Worm (Caenorhabditis elegans) whole organism, L1 larva: ENCODE measurements around the gene irld-3.

Source experiments
- C04F5.9 ChIP-seq: sonication (generic microtip); optimal IDR thresholded peaks from 2 replicates; lab custom pipeline; 2016; ENCODE audit warnings: missing genetic modification characterization, missing compliant biosample characterization
- C34B4.2 ChIP-seq: sonication (generic microtip); optimal IDR thresholded peaks from 2 replicates; lab custom pipeline; 2017; ENCODE audit warnings: mild to moderate bottlenecking, missing genetic modification characterization, missing compliant biosample characterization
- alr-1 ChIP-seq: fragments of 200-800 bp; sonication (Bioruptor generic); optimal IDR thresholded peaks from 2 replicates; lab custom pipeline; 2018; ENCODE audit warnings: borderline replicate concordance, mild to moderate bottlenecking, missing genetic modification characterization, missing compliant biosample characterization
- aly-2 ChIP-seq: fragments of 150-350 bp; optimal IDR thresholded peaks from 2 replicates; lab custom pipeline; 2014; ENCODE audit warnings: missing biosample characterization, missing genetic modification characterization
- ama-1 ChIP-seq: fragments of 150-350 bp; optimal IDR thresholded peaks from 2 replicates; lab custom pipeline; 2014
- ceh-63 ChIP-seq: fragments of 200-800 bp; sonication (Bioruptor generic); optimal IDR thresholded peaks from 2 replicates; lab custom pipeline; 2018; ENCODE audit warnings: mild to moderate bottlenecking, missing genetic modification characterization, missing compliant biosample characterization
- ces-1 ChIP-seq: fragments of 150-350 bp; optimal IDR thresholded peaks from 2 replicates; lab custom pipeline; 2014; ENCODE audit warnings: missing biosample characterization, missing genetic modification reagents, missing genetic modification characterization
- efl-1 ChIP-seq, 4 experiments: fragments of 150-350 bp; optimal IDR thresholded peaks in 3 of 4; peaks in 1 of 4; 1 replicate in 1 of 4; 2 replicates in 3 of 4; lab custom pipeline; 2014; ENCODE audit warnings: missing biosample characterization in 2 of 4, missing genetic modification characterization in 2 of 4, missing genetic modification reagents in 2 of 4
- efl-3 ChIP-seq: fragments of 200-800 bp; sonication (Bioruptor generic); optimal IDR thresholded peaks from 2 replicates; lab custom pipeline; 2018; ENCODE audit warnings: mild to moderate bottlenecking, missing genetic modification characterization, missing compliant biosample characterization
- egl-13 ChIP-seq: sonication (generic microtip); optimal IDR thresholded peaks from 2 replicates; lab custom pipeline; 2016; ENCODE audit warnings: missing genotype, missing genetic modification reagents, missing genetic modification characterization, missing compliant biosample characterization
- egl-27 ChIP-seq, 2 experiments: fragments of 150-350 bp in 1 of 2; sonication (generic microtip); optimal IDR thresholded peaks; 3 replicates each; lab custom pipeline; 2017 to 2018; ENCODE audit warnings: missing biosample characterization in 2 of 2, missing genetic modification characterization in 2 of 2, missing genetic modification reagents in 2 of 2
- elt-3 ChIP-seq, 6 experiments: fragments of 150-350 bp in 1 of 6; sonication (generic microtip); optimal IDR thresholded peaks; 2 replicates each; lab custom pipeline; 2017 to 2018; ENCODE audit warnings: missing biosample characterization in 6 of 6, missing genetic modification characterization in 6 of 6, inconsistent platforms in 1 of 6
- ets-5 ChIP-seq: fragments of 200-800 bp; sonication (Bioruptor generic); IDR thresholded peaks from 2 replicates; pipeline ENCODE4 v1.3.6; 2022; ENCODE audit warnings: missing genetic modification characterization, missing compliant biosample characterization
- fkh-10 ChIP-seq: sonication (generic microtip); optimal IDR thresholded peaks from 2 replicates; lab custom pipeline; 2017; ENCODE audit warnings: missing biosample characterization, missing genetic modification reagents, missing genetic modification characterization
- fkh-8 ChIP-seq: sonication (generic microtip); optimal IDR thresholded peaks from 2 replicates; lab custom pipeline; 2016; ENCODE audit warnings: mild to moderate bottlenecking, missing genetic modification characterization, missing compliant biosample characterization
- hlh-17 ChIP-seq: fragments of 200-800 bp; sonication (Bioruptor generic); optimal IDR thresholded peaks from 2 replicates; lab custom pipeline; 2018; ENCODE audit warnings: missing genetic modification characterization, mild to moderate bottlenecking, missing compliant biosample characterization, moderate library complexity, borderline replicate concordance
- hpl-2 ChIP-seq: fragments of 150-350 bp; optimal IDR thresholded peaks from 2 replicates; lab custom pipeline; 2014; ENCODE audit warnings: missing biosample characterization, missing genetic modification reagents, missing genetic modification characterization
- irx-1 ChIP-seq: sonication (generic microtip); optimal IDR thresholded peaks from 2 replicates; lab custom pipeline; 2016; ENCODE audit warnings: missing genetic modification characterization, missing compliant biosample characterization
- jun-1 ChIP-seq: fragments of 150-350 bp; optimal IDR thresholded peaks from 2 replicates; lab custom pipeline; 2014; ENCODE audit warnings: missing biosample characterization, missing genetic modification reagents, missing genetic modification characterization
- lin-15B ChIP-seq: fragments of 150-350 bp; sonication (generic microtip); optimal IDR thresholded peaks from 3 replicates; lab custom pipeline; 2014; ENCODE audit warnings: missing biosample characterization, missing genetic modification characterization
- lin-35 ChIP-seq, 2 experiments: fragments of 150-350 bp; optimal IDR thresholded peaks; 2 replicates each; lab custom pipeline; 2014; ENCODE audit warnings: missing biosample characterization in 2 of 2, missing genetic modification characterization in 2 of 2, missing genetic modification reagents in 2 of 2
- lir-3 ChIP-seq: sonication (generic microtip); optimal IDR thresholded peaks from 2 replicates; lab custom pipeline; 2016; ENCODE audit warnings: mild to moderate bottlenecking, missing genetic modification characterization, moderate library complexity, missing compliant biosample characterization; ENCODE audit not compliant: poor library complexity
- mef-2 ChIP-seq: fragments of 150-350 bp; optimal IDR thresholded peaks from 2 replicates; lab custom pipeline; 2014; ENCODE audit warnings: missing biosample characterization, missing genetic modification characterization
- nhr-11 ChIP-seq: fragments of 150-350 bp; optimal IDR thresholded peaks from 2 replicates; lab custom pipeline; 2014; ENCODE audit warnings: missing biosample characterization, missing genetic modification characterization
- nhr-19 ChIP-seq: fragments of 200-800 bp; sonication (Bioruptor generic); conservative IDR thresholded peaks from 2 replicates; pipeline ENCODE4 v1.3.6; 2022; ENCODE audit warnings: missing genetic modification characterization, missing compliant biosample characterization
- nhr-237 ChIP-seq: fragments of 150-350 bp; optimal IDR thresholded peaks from 2 replicates; lab custom pipeline; 2014; ENCODE audit warnings: missing biosample characterization, missing genetic modification characterization
- nhr-71 ChIP-seq: sonication (generic microtip); optimal IDR thresholded peaks from 2 replicates; lab custom pipeline; 2016; ENCODE audit warnings: mild to moderate bottlenecking, missing genetic modification characterization, moderate library complexity, missing compliant biosample characterization
- nhr-76 ChIP-seq: sonication (generic microtip); optimal IDR thresholded peaks from 2 replicates; lab custom pipeline; 2017; ENCODE audit warnings: missing biosample characterization, missing genetic modification characterization
- nhr-85 ChIP-seq: sonication (generic microtip); peaks from one replicate; lab custom pipeline; 2016; ENCODE audit warnings: missing genetic modification characterization, inconsistent platforms, missing compliant biosample characterization
- pag-3 ChIP-seq: sonication (generic microtip); optimal IDR thresholded peaks from 2 replicates; lab custom pipeline; 2017; ENCODE audit warnings: missing genetic modification characterization, mild to moderate bottlenecking, missing compliant biosample characterization, antibody characterized with exemption, borderline replicate concordance; ENCODE audit not compliant: insufficient read depth
- pax-3 ChIP-seq: fragments of 200-800 bp; sonication (Bioruptor generic); optimal IDR thresholded peaks from 2 replicates; lab custom pipeline; 2018; ENCODE audit warnings: mild to moderate bottlenecking, missing genetic modification characterization, moderate library complexity, missing compliant biosample characterization
- snpc-4 ChIP-seq: fragments of 150-350 bp; optimal IDR thresholded peaks from 2 replicates; lab custom pipeline; 2014; ENCODE audit warnings: missing biosample characterization, missing genetic modification characterization
- swsn-7 ChIP-seq: sonication (generic microtip); optimal IDR thresholded peaks from 2 replicates; lab custom pipeline; 2016; ENCODE audit warnings: missing genetic modification characterization, missing compliant biosample characterization
- tbx-2 ChIP-seq: sonication (generic microtip); optimal IDR thresholded peaks from 2 replicates; lab custom pipeline; 2016; ENCODE audit warnings: missing genetic modification characterization, missing compliant biosample characterization
- tlp-1 ChIP-seq: fragments of 150-350 bp; optimal IDR thresholded peaks from 2 replicates; lab custom pipeline; 2014; ENCODE audit warnings: missing biosample characterization, missing genetic modification characterization
- unc-130 ChIP-seq: fragments of 150-350 bp; optimal IDR thresholded peaks from 2 replicates; lab custom pipeline; 2017; ENCODE audit warnings: missing biosample characterization, missing genetic modification characterization, inconsistent platforms
- unc-30 ChIP-seq: sonication (generic microtip); optimal IDR thresholded peaks from 2 replicates; lab custom pipeline; 2017; ENCODE audit warnings: missing biosample characterization, missing genetic modification characterization
- unc-62 ChIP-seq: fragments of 150-350 bp; optimal IDR thresholded peaks from 2 replicates; lab custom pipeline; 2014; ENCODE audit warnings: missing biosample characterization, missing genetic modification reagents, missing genetic modification characterization
- xbp-1 ChIP-seq: sonication (generic microtip); optimal IDR thresholded peaks from 2 replicates; lab custom pipeline; 2016; ENCODE audit warnings: missing genetic modification characterization, missing compliant biosample characterization
- zag-1 ChIP-seq: fragments of 150-350 bp; optimal IDR thresholded peaks from 2 replicates; lab custom pipeline; 2014; ENCODE audit warnings: missing biosample characterization, missing genetic modification characterization
- zip-4 ChIP-seq: fragments of 200-800 bp; sonication (Bioruptor generic); optimal IDR thresholded peaks from 2 replicates; lab custom pipeline; 2018; ENCODE audit warnings: mild to moderate bottlenecking, missing genetic modification characterization, moderate library complexity, missing compliant biosample characterization

The irld-3 gene

DNA sequence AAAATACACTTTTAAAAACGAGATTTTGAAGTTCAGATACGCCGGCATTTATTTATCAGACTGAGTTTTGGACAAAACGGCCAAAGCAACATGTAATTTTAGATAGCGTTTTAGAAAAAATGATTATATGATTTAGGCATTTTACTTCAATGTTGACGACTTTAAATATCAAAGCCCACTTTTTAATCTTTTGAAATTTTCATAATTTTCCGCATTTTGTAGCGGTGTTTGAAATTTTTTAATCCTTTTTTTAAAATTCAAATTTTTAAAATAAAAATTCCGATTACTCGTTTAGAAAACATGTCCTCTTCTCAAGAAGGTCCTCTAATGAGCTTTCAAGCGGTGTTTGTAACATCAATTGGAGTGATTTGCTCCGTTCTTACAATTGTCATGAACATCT is 31.4 kb upstream of the irld-3 start, which contains the start of gene srbc-6:
srbc-6 (plus strand) TSS at position 301 of the 400 bp plus-strand sequence.
- TF ChIP-seq swsn-7: no peak
- TF ChIP-seq ces-1 (GFP tag; lab: Kevin White, UChicago): no peak
- no peak for TF ChIP-seq aly-2 (tag; lab: Kevin White, UChicago)
- TF ChIP-seq xbp-1 (tag; lab: Kevin White, UChicago): no peak
- no peak for TF ChIP-seq nhr-71 (tag; lab: Kevin White, UChicago)
- TF ChIP-seq tbx-2: no peak
- no peak for TF ChIP-seq unc-62 (GFP tag; lab: Kevin White, UChicago)
- no peak for TF ChIP-seq fkh-10
- no peak for TF ChIP-seq elt-3 (tag; optimal IDR thresholded peaks at IDR 0.05; lab: Kevin White, UChicago)
- TF ChIP-seq snpc-4 (tag; lab: Kevin White, UChicago): no peak
- no peak for TF ChIP-seq nhr-19 (GFP tag; lab: Robert Waterston, UW)
- no peak for TF ChIP-seq nhr-76 (tag; lab: Kevin White, UChicago)
- TF ChIP-seq unc-130: no peak
- no peak for TF ChIP-seq C04F5.9
- no peak for TF ChIP-seq efl-3
- no peak for TF ChIP-seq nhr-85 (tag; lab: Kevin White, UChicago)
- no peak for TF ChIP-seq lin-35 (GFP tag; optimal IDR thresholded peaks at IDR 0.05; lab: Kevin White, UChicago)

DNA sequence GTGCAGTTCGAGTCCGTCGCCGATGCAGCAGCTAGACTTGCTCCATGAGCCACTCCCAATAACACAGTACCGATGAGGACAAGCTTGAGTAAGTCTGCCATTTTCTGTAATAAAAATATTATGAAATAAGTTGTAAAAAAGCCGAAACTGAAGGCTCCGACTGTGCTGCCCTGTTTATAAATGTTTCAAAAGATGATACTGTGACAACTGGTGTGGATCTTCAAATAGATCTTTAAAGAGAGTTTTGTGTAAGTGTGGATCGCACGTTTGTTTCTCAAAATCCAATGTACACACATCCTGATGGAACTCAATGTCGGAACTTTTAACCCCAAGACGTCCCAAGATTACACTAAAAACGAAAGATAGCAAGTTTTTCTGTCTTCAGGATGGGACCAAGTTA is 30.3 kb upstream of the irld-3 start, which contains the start of gene C36C5.15:
C36C5.15 (minus strand) TSS at position 101 of the 400 bp plus-strand sequence.
- TF ChIP-seq mef-2 (tag; lab: Kevin White, UChicago) (no peak), snpc-4 (tag; lab: Kevin White, UChicago) (no peak), nhr-19 (GFP tag; lab: Robert Waterston, UW) (no peak), lin-15B (tag; lab: Kevin White, UChicago) (no peak), pax-3 (tag; lab: Kevin White, UChicago) (no peak), zag-1 (tag; lab: Kevin White, UChicago) (no peak), unc-30 (tag; lab: Kevin White, UChicago) (no peak), hlh-17 (GFP tag; lab: Kevin White, UChicago) (no peak), fkh-8 (tag; lab: Kevin White, UChicago) (no peak)

DNA sequence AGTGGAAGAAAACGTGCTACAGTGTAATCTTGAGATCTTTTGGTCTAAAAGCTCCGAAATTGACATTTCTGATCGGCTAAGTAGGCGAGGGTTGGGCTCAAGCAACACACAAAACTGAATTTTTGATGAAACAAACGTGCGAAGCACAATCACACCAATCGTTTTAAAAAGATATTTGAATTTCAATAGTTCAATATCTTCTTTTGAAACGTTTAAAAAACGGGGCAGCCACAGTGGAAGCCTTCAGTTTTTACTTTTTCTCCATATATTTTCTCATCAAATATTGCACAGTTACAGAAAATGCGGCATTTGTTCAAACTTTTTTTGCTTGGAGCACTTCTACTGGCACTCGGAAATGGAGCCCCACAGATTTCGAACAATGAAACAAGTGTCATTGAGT is 27.9 kb upstream of the irld-3 start, which contains the start of gene C36C5.4:
C36C5.4 (plus strand) TSS at position 301 of the 400 bp plus-strand sequence.
- TF ChIP-seq ceh-63 (GFP tag; lab: Kevin White, UChicago): no peak
- no peak for TF ChIP-seq irx-1
- TF ChIP-seq ama-1: no peak
- no peak for TF ChIP-seq unc-130
- no peak for TF ChIP-seq tbx-2
- TF ChIP-seq nhr-11 (tag; lab: Kevin White, UChicago): no peak
- no peak for TF ChIP-seq ets-5 (GFP tag; lab: Robert Waterston, UW)
- TF ChIP-seq lin-15B (tag; lab: Kevin White, UChicago): no peak
- TF ChIP-seq jun-1: no peak
- no peak for TF ChIP-seq lir-3 (tag; lab: Kevin White, UChicago)
- no peak for TF ChIP-seq efl-1 (optimal IDR thresholded peaks at IDR 0.05; lab: Kevin White, UChicago)
- TF ChIP-seq efl-1 (GFP tag; optimal IDR thresholded peaks at IDR 0.05 in 1 of 2; lab: Kevin White, UChicago): no peak
- TF ChIP-seq egl-27 (tag; optimal IDR thresholded peaks at IDR 0.05; lab: Kevin White, UChicago): no peak

DNA sequence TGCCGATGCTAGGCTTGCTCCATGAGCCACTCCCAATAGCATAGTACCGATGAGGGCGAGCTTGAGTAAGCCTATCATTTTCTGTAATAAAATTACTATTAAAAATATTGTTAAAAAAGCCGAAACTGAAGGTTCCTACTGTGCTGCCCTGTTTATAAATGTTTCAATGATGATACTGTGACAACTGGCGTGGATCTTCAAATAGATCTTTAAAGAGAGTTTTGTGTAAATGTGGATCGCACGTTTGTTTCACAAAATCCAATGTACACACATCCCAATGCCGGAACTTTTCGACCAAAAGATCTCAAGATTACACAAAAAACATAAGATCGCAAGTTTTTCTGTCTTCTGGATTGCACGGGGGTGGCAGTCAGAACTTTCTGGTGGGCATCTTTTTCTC is 27.1 kb upstream of the irld-3 start, which contains the start of gene C36C5.14:
C36C5.14 (minus strand) TSS at position 101 of the 400 bp plus-strand sequence.
- TF ChIP-seq pag-3 (no peak), C34B4.2 (tag; lab: Kevin White, UChicago) (no peak), tlp-1 (tag; lab: Kevin White, UChicago) (no peak), nhr-237 (tag; lab: Kevin White, UChicago) (no peak), hlh-17 (GFP tag; lab: Kevin White, UChicago) (no peak), egl-13 (no peak), hpl-2 (GFP tag; lab: Kevin White, UChicago) (no peak), swsn-7 (no peak), alr-1 (tag; lab: Kevin White, UChicago) (no peak), unc-62 (GFP tag; lab: Kevin White, UChicago) (no peak), zip-4 (GFP tag; lab: Kevin White, UChicago) (no peak)
- TF ChIP-seq, all 84 proteins: peak for 0
